Worm (Caenorhabditis elegans): Measurements from ENCODE around the gene pph-5.

pph-5 gene

DNA sequence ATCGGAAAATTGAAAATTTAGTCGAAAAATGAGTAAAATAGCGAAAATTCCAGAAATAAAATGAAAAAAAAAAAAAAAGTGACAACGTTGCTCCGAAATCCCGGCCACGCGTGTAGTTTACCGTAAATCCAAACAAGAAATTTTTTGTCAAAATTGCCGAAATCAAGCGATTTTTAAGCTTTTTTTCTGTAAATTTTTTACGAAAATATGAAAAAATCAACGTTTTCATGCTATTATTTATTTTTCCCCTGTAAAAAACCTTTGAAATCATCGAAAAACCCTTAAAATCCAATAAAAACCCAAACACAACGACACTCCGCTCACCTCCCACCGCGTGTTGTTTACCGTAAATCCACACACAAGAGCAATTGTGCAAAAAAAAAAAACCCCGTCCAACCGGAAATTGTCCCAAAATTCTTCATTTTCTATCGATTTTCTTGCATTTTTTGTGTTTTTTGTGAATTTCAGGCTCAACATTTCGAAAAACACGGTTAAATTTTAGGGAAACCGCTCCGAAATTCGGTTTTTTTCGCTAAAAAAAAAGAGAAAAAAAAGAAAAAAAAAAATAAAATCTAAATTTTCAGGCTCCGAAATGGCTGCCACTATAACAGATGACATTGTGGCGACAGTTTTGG lies at the start of gene pph-5, which contains the start of gene Y39B6A.3:
Gene pph-5, plus strand, starts transcription at position 585 of the 635 bp plus-strand sequence.
Gene Y39B6A.3, minus strand, starts transcription at position 51 of the 635 bp plus-strand sequence.
- TF ChIP-seq fos-1 (tag; optimal IDR thresholded peaks at IDR 0.05) (no peak), ama-1 (optimal IDR thresholded peaks at IDR 0.05) (no peak), lin-39 (tag; optimal IDR thresholded peaks at IDR 0.05) (no peak), lsy-2 (tag; optimal IDR thresholded peaks at IDR 0.05) (peak; percentile 34 to 70), nhr-129 (tag; optimal IDR thresholded peaks at IDR 0.05) (peak; percentile 31), unc-55 (GFP tag; optimal IDR thresholded peaks at IDR 0.05) (peak; percentile 32), lin-13 (GFP tag; optimal IDR thresholded peaks at IDR 0.05) (peak; percentile 71), nhr-237 (tag; optimal IDR thresholded peaks at IDR 0.05) (no peak), ceh-82 (tag; optimal IDR thresholded peaks at IDR 0.05) (no peak), gmeb-1 (tag; optimal IDR thresholded peaks at IDR 0.05) (peak; percentile 39), unc-62 (GFP tag; optimal IDR thresholded peaks at IDR 0.05) (no peak), crh-2 (tag; optimal IDR thresholded peaks at IDR 0.05) (peak; percentile 44), aly-2 (tag; optimal IDR thresholded peaks at IDR 0.05) (no peak), skn-1 (tag; optimal IDR thresholded peaks at IDR 0.05) (no peak), nhr-23 (tag; optimal IDR thresholded peaks at IDR 0.05) (no peak), R02D3.7 (tag; optimal IDR thresholded peaks at IDR 0.05) (peak; percentile 95), F13H6.1 (tag; optimal IDR thresholded peaks at IDR 0.05) (no peak), C34F6.9 (tag; optimal IDR thresholded peaks at IDR 0.05) (peak; percentile 62), ztf-1 (GFP tag; conservative IDR thresholded peaks at IDR 0.05) (no peak), elt-1 (tag; optimal IDR thresholded peaks at IDR 0.05) (no peak), lin-11 (tag; optimal IDR thresholded peaks at IDR 0.05) (no peak), nhr-77 (tag; optimal IDR thresholded peaks at IDR 0.05) (no peak), nhr-11 (tag; optimal IDR thresholded peaks at IDR 0.05) (no peak)

DNA sequence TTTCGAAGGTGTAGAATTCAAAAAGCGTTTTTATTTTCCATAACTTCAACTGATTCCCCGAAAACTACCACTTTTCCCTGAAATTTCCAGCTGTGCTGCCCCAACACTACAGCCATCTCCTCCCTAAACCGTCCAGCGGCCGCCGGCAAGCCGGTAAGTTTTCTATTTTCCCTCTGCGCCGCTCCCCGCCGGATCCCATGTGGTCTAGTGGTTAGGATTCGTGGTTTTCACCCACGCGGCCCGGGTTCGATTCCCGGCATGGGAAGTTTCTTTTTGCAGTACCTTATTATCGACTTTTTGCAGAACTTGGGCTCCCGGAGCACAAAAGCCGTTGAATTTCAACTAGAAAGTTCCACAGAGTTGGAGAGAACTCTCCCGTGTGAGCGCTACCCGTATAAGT lies 47.8 kb upstream of the pph-5 start:
- no peak for TF ChIP-seq zag-1 (tag; optimal IDR thresholded peaks at IDR 0.05)
- no peak for TF ChIP-seq R02D3.7 (tag; optimal IDR thresholded peaks at IDR 0.05)
- no peak for TF ChIP-seq C34F6.9 (tag; optimal IDR thresholded peaks at IDR 0.05)
- TF ChIP-seq unc-62 (GFP tag; optimal IDR thresholded peaks at IDR 0.05): no peak
- no peak for TF ChIP-seq elt-1 (tag; optimal IDR thresholded peaks at IDR 0.05)
- no peak for TF ChIP-seq skn-1 (tag; optimal IDR thresholded peaks at IDR 0.05)
- TF ChIP-seq ceh-16 (tag; optimal IDR thresholded peaks at IDR 0.05): no peak
- no peak for TF ChIP-seq nhr-12 (tag; optimal IDR thresholded peaks at IDR 0.05)
- TF ChIP-seq ZK546.5 (tag; optimal IDR thresholded peaks at IDR 0.05): no peak
- no peak for TF ChIP-seq unc-55 (GFP tag; optimal IDR thresholded peaks at IDR 0.05)
- TF ChIP-seq elt-3 (tag; optimal IDR thresholded peaks at IDR 0.05): no peak
- no peak for TF ChIP-seq Y55F3AM.14 (GFP tag; optimal IDR thresholded peaks at IDR 0.05)
- no peak for TF ChIP-seq peb-1 (tag; optimal IDR thresholded peaks at IDR 0.05)
- no peak for TF ChIP-seq nhr-77 (tag; optimal IDR thresholded peaks at IDR 0.05)
- TF ChIP-seq nhr-11 (tag; optimal IDR thresholded peaks at IDR 0.05): no peak
- no peak for TF ChIP-seq lsy-2 (tag; optimal IDR thresholded peaks at IDR 0.05)

DNA sequence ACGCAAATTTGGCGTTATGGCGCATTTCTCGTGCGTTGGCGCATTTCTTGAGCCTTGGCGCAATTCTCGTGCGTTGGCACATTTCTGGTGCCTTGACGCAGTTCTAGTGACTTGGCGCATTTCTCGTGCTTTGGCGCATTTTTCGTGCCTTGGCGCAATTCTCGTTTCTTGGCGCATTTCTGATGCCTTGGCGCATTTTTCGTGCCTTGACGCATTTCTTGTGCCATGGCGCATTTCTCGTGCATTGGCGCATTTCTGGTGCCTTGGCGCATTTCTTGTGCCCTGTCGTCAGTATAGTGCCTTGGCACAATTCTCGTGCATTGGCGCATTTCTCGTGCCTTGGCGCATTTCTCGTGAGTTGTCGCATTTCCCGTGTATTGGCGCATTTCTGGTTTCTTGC lies 42.0 kb upstream of the pph-5 start:
- no peak for TF ChIP-seq nhr-11 (tag; optimal IDR thresholded peaks at IDR 0.05)
- no peak for TF ChIP-seq zag-1 (tag; optimal IDR thresholded peaks at IDR 0.05)
- TF ChIP-seq sma-3 (GFP tag; optimal IDR thresholded peaks at IDR 0.05): no peak

DNA sequence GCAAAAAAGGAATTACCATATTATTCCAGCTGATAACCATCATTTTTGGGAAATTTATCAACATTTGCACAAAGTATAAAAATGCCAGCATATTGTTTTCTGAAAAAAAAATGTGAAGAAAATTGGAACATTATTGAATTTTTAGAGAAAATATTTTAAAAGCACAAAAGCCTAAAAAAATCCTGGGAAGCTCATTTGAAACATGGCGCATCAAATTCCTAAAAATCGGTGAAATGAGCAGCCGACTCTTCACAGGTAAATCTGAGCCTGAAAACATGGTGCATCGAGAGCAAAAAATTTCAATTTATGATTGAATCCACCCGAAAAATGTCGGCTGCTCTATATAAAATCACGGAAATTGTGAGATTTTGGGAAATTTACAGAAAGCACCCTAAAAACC lies 41.3 kb upstream of the pph-5 start, which contains the start of gene Y39B6A.7:
Gene Y39B6A.7, minus strand, starts transcription at position 101 of the 400 bp plus-strand sequence.
- TF ChIP-seq Y55F3AM.14 (GFP tag; optimal IDR thresholded peaks at IDR 0.05) (no peak), mab-5 (tag; optimal IDR thresholded peaks at IDR 0.05) (no peak), elt-3 (tag; optimal IDR thresholded peaks at IDR 0.05) (no peak), nhr-23 (tag; optimal IDR thresholded peaks at IDR 0.05) (no peak), unc-55 (GFP tag; optimal IDR thresholded peaks at IDR 0.05) (no peak), egl-27 (tag; optimal IDR thresholded peaks at IDR 0.05) (no peak)

DNA sequence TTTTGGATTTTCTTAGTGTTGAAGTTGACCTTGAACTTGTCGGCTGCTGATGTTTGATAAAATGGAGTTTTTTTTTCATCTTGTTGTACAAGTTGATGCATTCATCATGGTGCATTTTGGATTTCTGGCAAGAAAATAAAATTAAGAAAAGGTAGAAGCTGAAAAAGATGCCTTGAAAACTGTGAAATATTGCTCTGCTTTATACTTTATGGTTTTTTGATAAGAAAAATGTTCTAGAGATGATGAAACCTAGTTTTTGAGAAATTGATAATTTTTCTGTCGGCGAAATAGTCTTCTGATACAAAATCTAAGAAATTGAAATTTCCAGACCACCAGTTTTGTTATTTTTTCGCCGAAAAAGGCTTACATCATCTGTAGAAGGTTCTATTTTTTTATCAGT lies 38.0 kb upstream of the pph-5 start, which contains the start of gene Y39B6A.69:
Gene Y39B6A.69, minus strand, starts transcription at position 101 of the 400 bp plus-strand sequence.
- TF ChIP-seq ztf-1 (GFP tag; conservative IDR thresholded peaks at IDR 0.05) (no peak), crh-2 (tag; optimal IDR thresholded peaks at IDR 0.05) (no peak), lin-11 (tag; optimal IDR thresholded peaks at IDR 0.05) (no peak), nhr-23 (tag; optimal IDR thresholded peaks at IDR 0.05) (no peak), unc-39 (tag; optimal IDR thresholded peaks at IDR 0.05) (no peak), aly-2 (tag; optimal IDR thresholded peaks at IDR 0.05) (no peak)
